Fruit fly (Drosophila melanogaster) whole organism: ENCODE data around the gene PolE2.

ENCODE experiments used
- CG8478 ChIP-seq: fragments of >200 bp; optimal IDR thresholded peaks from 2 replicates; lab custom pipeline; 2018; ENCODE audit warnings: inconsistent platforms
- Dll ChIP-seq: fragments of >200 bp; optimal IDR thresholded peaks from 2 replicates; lab custom pipeline; 2017
- EcR ChIP-seq, 2 experiments: fragments of >200 bp; optimal IDR thresholded peaks; 2 replicates each; lab custom pipeline; 2017; ENCODE audit warnings: missing biosample characterization in 2 of 2, missing genetic modification characterization in 2 of 2, missing genetic modification reagents in 2 of 2
- pan ChIP-seq: fragments of >200 bp; optimal IDR thresholded peaks from 2 replicates; lab custom pipeline; 2017
- psq ChIP-seq: fragments of >200 bp; optimal IDR thresholded peaks from 2 replicates; lab custom pipeline; 2017
- usp ChIP-seq: fragments of >200 bp; optimal IDR thresholded peaks from 2 replicates; lab custom pipeline; 2017; ENCODE audit warnings: missing biosample characterization, missing genetic modification characterization, mixed read lengths

- TF ChIP-seq EcR (GFP tag; optimal IDR thresholded peaks at IDR 0.05; lab: Kevin White, UChicago) (no peak), psq (lab: Kevin White, UChicago) (no peak), pan (lab: Kevin White, UChicago) (no peak), usp (no peak), CG8478 (no peak), Dll (lab: Kevin White, UChicago) (no peak)
These were observed 18.4 kb downstream of the PolE2 start for dm6 chr3L:5878734-5879291.
